Worm (Caenorhabditis elegans) whole organism, L1 larva: Measurements from ENCODE around the gene rnh-2.

Experiments used
- C04F5.9 ChIP-seq: sonication (generic microtip); optimal IDR thresholded peaks from 2 replicates; lab custom pipeline; 2016; ENCODE audit warnings: missing genetic modification characterization, missing compliant biosample characterization
- C16A3.4 ChIP-seq: fragments of 150-350 bp; optimal IDR thresholded peaks from 2 replicates; lab custom pipeline; 2014; ENCODE audit warnings: missing biosample characterization, missing genetic modification characterization
- C34B4.2 ChIP-seq: sonication (generic microtip); optimal IDR thresholded peaks from 2 replicates; lab custom pipeline; 2017; ENCODE audit warnings: mild to moderate bottlenecking, missing genetic modification characterization, missing compliant biosample characterization
- F16B12.6 ChIP-seq: fragments of 150-350 bp; optimal IDR thresholded peaks from 2 replicates; lab custom pipeline; 2014; ENCODE audit warnings: missing biosample characterization, missing genetic modification characterization
- Y116A8C.19 ChIP-seq: sonication (generic microtip); optimal IDR thresholded peaks from 2 replicates; lab custom pipeline; 2016; ENCODE audit warnings: missing compliant biosample characterization, missing genetic modification characterization, borderline replicate concordance
- aha-1 ChIP-seq: fragments of 150-350 bp; optimal IDR thresholded peaks from 2 replicates; lab custom pipeline; 2014; ENCODE audit warnings: missing biosample characterization, missing genetic modification characterization
- aly-2 ChIP-seq: fragments of 150-350 bp; optimal IDR thresholded peaks from 2 replicates; lab custom pipeline; 2014; ENCODE audit warnings: missing biosample characterization, missing genetic modification characterization
- blmp-1 ChIP-seq: fragments of 150-350 bp; optimal IDR thresholded peaks from 2 replicates; lab custom pipeline; 2014; ENCODE audit warnings: missing biosample characterization, missing genetic modification characterization
- ceh-8 ChIP-seq: fragments of 200-800 bp; sonication (Bioruptor generic); optimal IDR thresholded peaks from 2 replicates; lab custom pipeline; 2018; ENCODE audit warnings: mild to moderate bottlenecking, missing genetic modification characterization, moderate library complexity, missing compliant biosample characterization
- ceh-82 ChIP-seq, 3 experiments: fragments of 150-350 bp in 1 of 3; sonication (generic microtip) in 2 of 3; optimal IDR thresholded peaks; 2 replicates each; lab custom pipeline; 2014 to 2017; ENCODE audit warnings: missing biosample characterization in 3 of 3, missing genetic modification characterization in 3 of 3
- dpl-1 ChIP-seq, 3 experiments: fragments of 150-350 bp in 2 of 3; sonication (generic microtip) in 1 of 3; optimal IDR thresholded peaks; 2 replicates each; lab custom pipeline; 2014 to 2017; ENCODE audit warnings: missing biosample characterization in 3 of 3, missing genetic modification characterization in 3 of 3, missing genetic modification reagents in 3 of 3
- dsc-1 ChIP-seq: sonication (generic microtip); optimal IDR thresholded peaks from 2 replicates; lab custom pipeline; 2016; ENCODE audit warnings: mild to moderate bottlenecking, missing genetic modification characterization, missing compliant biosample characterization
- efl-1 ChIP-seq, 4 experiments: fragments of 150-350 bp; optimal IDR thresholded peaks in 3 of 4; peaks in 1 of 4; 1 replicate in 1 of 4; 2 replicates in 3 of 4; lab custom pipeline; 2014; ENCODE audit warnings: missing biosample characterization in 2 of 4, missing genetic modification characterization in 2 of 4, missing genetic modification reagents in 2 of 4
- egl-13 ChIP-seq: sonication (generic microtip); optimal IDR thresholded peaks from 2 replicates; lab custom pipeline; 2016; ENCODE audit warnings: missing genotype, missing genetic modification reagents, missing genetic modification characterization, missing compliant biosample characterization
- elt-3 ChIP-seq, 6 experiments: fragments of 150-350 bp in 1 of 6; sonication (generic microtip); optimal IDR thresholded peaks; 2 replicates each; lab custom pipeline; 2017 to 2018; ENCODE audit warnings: missing biosample characterization in 6 of 6, missing genetic modification characterization in 6 of 6, inconsistent platforms in 1 of 6
- fkh-8 ChIP-seq: sonication (generic microtip); optimal IDR thresholded peaks from 2 replicates; lab custom pipeline; 2016; ENCODE audit warnings: mild to moderate bottlenecking, missing genetic modification characterization, missing compliant biosample characterization
- fos-1 ChIP-seq: fragments of 150-350 bp; optimal IDR thresholded peaks from 2 replicates; lab custom pipeline; 2014; ENCODE audit warnings: missing biosample characterization, missing genetic modification characterization
- grh-1 ChIP-seq: fragments of 200-800 bp; sonication (Bioruptor generic); IDR thresholded peaks from 2 replicates; pipeline ENCODE4 v1.3.6; 2022; ENCODE audit warnings: missing genetic modification reagents, missing genetic modification characterization, missing compliant biosample characterization
- hlh-17 ChIP-seq: fragments of 200-800 bp; sonication (Bioruptor generic); optimal IDR thresholded peaks from 2 replicates; lab custom pipeline; 2018; ENCODE audit warnings: missing genetic modification characterization, mild to moderate bottlenecking, missing compliant biosample characterization, moderate library complexity, borderline replicate concordance
- hpl-2 ChIP-seq: fragments of 150-350 bp; optimal IDR thresholded peaks from 2 replicates; lab custom pipeline; 2014; ENCODE audit warnings: missing biosample characterization, missing genetic modification reagents, missing genetic modification characterization
- lin-14 ChIP-seq: fragments of 200-800 bp; sonication (Bioruptor generic); optimal IDR thresholded peaks from 2 replicates; lab custom pipeline; 2018; ENCODE audit warnings: mild to moderate bottlenecking, missing genetic modification characterization, moderate library complexity, missing compliant biosample characterization
- lin-35 ChIP-seq, 2 experiments: fragments of 150-350 bp; optimal IDR thresholded peaks; 2 replicates each; lab custom pipeline; 2014; ENCODE audit warnings: missing biosample characterization in 2 of 2, missing genetic modification characterization in 2 of 2, missing genetic modification reagents in 2 of 2
- lin-39 ChIP-seq: fragments of 150-350 bp; optimal IDR thresholded peaks from 2 replicates; lab custom pipeline; 2014; ENCODE audit warnings: missing biosample characterization, missing genetic modification reagents, missing genetic modification characterization
- mab-9 ChIP-seq: fragments of 200-800 bp; sonication (Bioruptor generic); IDR thresholded peaks from 2 replicates; pipeline ENCODE4 v1.3.6; 2022; ENCODE audit warnings: missing genetic modification reagents, missing genetic modification characterization, missing compliant biosample characterization
- mef-2 ChIP-seq: fragments of 150-350 bp; optimal IDR thresholded peaks from 2 replicates; lab custom pipeline; 2014; ENCODE audit warnings: missing biosample characterization, missing genetic modification characterization
- nhr-12 ChIP-seq: sonication (generic microtip); optimal IDR thresholded peaks from 2 replicates; lab custom pipeline; 2017; ENCODE audit warnings: missing biosample characterization, missing genetic modification characterization
- nhr-19 ChIP-seq: fragments of 200-800 bp; sonication (Bioruptor generic); conservative IDR thresholded peaks from 2 replicates; pipeline ENCODE4 v1.3.6; 2022; ENCODE audit warnings: missing genetic modification characterization, missing compliant biosample characterization
- nhr-20 ChIP-seq: sonication (generic microtip); optimal IDR thresholded peaks from 2 replicates; lab custom pipeline; 2016; ENCODE audit warnings: mild to moderate bottlenecking, missing genetic modification characterization, missing compliant biosample characterization
- nhr-237 ChIP-seq: fragments of 150-350 bp; optimal IDR thresholded peaks from 2 replicates; lab custom pipeline; 2014; ENCODE audit warnings: missing biosample characterization, missing genetic modification characterization
- nhr-47 ChIP-seq: sonication (generic microtip); optimal IDR thresholded peaks from 2 replicates; lab custom pipeline; 2016; ENCODE audit warnings: mild to moderate bottlenecking, missing genetic modification characterization, moderate library complexity, missing compliant biosample characterization
- nhr-71 ChIP-seq: sonication (generic microtip); optimal IDR thresholded peaks from 2 replicates; lab custom pipeline; 2016; ENCODE audit warnings: mild to moderate bottlenecking, missing genetic modification characterization, moderate library complexity, missing compliant biosample characterization
- nhr-77 ChIP-seq: fragments of 150-350 bp; optimal IDR thresholded peaks from 2 replicates; lab custom pipeline; 2014; ENCODE audit warnings: missing biosample characterization, missing genetic modification characterization
- nhr-90 ChIP-seq: sonication (generic microtip); optimal IDR thresholded peaks from 2 replicates; lab custom pipeline; 2016; ENCODE audit warnings: mild to moderate bottlenecking, missing genetic modification characterization, missing compliant biosample characterization; ENCODE audit not compliant: poor library complexity
- pag-3 ChIP-seq: sonication (generic microtip); optimal IDR thresholded peaks from 2 replicates; lab custom pipeline; 2017; ENCODE audit warnings: missing genetic modification characterization, mild to moderate bottlenecking, missing compliant biosample characterization, antibody characterized with exemption, borderline replicate concordance; ENCODE audit not compliant: insufficient read depth
- pax-3 ChIP-seq: fragments of 200-800 bp; sonication (Bioruptor generic); optimal IDR thresholded peaks from 2 replicates; lab custom pipeline; 2018; ENCODE audit warnings: mild to moderate bottlenecking, missing genetic modification characterization, moderate library complexity, missing compliant biosample characterization
- pqm-1 ChIP-seq: sonication (generic microtip); optimal IDR thresholded peaks from 3 replicates; lab custom pipeline; 2017; ENCODE audit warnings: missing biosample characterization, missing genetic modification characterization
- skn-1 ChIP-seq: fragments of 150-350 bp; optimal IDR thresholded peaks from 2 replicates; lab custom pipeline; 2014; ENCODE audit warnings: missing biosample characterization, missing genetic modification characterization
- snu-23 ChIP-seq: sonication (generic microtip); optimal IDR thresholded peaks from 2 replicates; lab custom pipeline; 2016; ENCODE audit warnings: missing genetic modification characterization, missing compliant biosample characterization
- sox-4 ChIP-seq: sonication (generic microtip); optimal IDR thresholded peaks from 2 replicates; lab custom pipeline; 2016; ENCODE audit warnings: missing genetic modification characterization, missing compliant biosample characterization
- swsn-7 ChIP-seq: sonication (generic microtip); optimal IDR thresholded peaks from 2 replicates; lab custom pipeline; 2016; ENCODE audit warnings: missing genetic modification characterization, missing compliant biosample characterization
- unc-62 ChIP-seq: fragments of 150-350 bp; optimal IDR thresholded peaks from 2 replicates; lab custom pipeline; 2014; ENCODE audit warnings: missing biosample characterization, missing genetic modification reagents, missing genetic modification characterization
- unc-98 ChIP-seq: fragments of 200-800 bp; sonication (Bioruptor generic); IDR thresholded peaks from 2 replicates; pipeline ENCODE4 v1.3.6; 2022; ENCODE audit warnings: missing genetic modification characterization, missing compliant biosample characterization
- xbp-1 ChIP-seq: sonication (generic microtip); optimal IDR thresholded peaks from 2 replicates; lab custom pipeline; 2016; ENCODE audit warnings: missing genetic modification characterization, missing compliant biosample characterization
- zag-1 ChIP-seq: fragments of 150-350 bp; optimal IDR thresholded peaks from 2 replicates; lab custom pipeline; 2014; ENCODE audit warnings: missing biosample characterization, missing genetic modification characterization
- ztf-11 ChIP-seq, 2 experiments: sonication (generic microtip); optimal IDR thresholded peaks; 2 replicates each; lab custom pipeline; 2016 to 2017; ENCODE audit warnings: missing genetic modification characterization in 2 of 2, missing biosample characterization in 1 of 2, missing compliant biosample characterization in 1 of 2
- ztf-4 ChIP-seq: fragments of 150-350 bp; optimal IDR thresholded peaks from 2 replicates; lab custom pipeline; 2014; ENCODE audit warnings: missing biosample characterization, missing genetic modification characterization

Gene rnh-2

DNA sequence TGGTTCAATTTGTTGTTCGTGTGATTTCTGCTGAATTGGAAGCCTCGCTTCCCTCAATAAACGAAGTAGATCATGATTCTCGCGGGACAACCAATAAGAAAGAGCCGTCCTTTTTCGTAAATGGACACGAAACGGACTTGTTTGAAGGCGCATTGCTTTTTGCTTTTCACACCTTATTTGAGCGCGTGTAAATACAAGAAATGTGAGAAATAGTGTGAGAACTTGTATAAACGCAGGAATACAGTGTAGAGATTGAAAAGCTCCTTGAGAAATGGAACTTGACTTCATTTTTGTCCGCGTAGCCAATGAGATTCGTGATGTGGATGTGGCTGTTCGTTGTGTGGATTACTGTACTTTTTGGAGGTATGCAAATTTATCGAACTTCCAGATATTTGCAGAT, 3.7 kb downstream of the rnh-2 start, which contains the start of gene cht-2:
Gene cht-2, plus strand, starts transcription at position 301 of the 400 bp plus-strand sequence.
- TF ChIP-seq fkh-8 (tag; lab: Kevin White, UChicago) (no peak), nhr-77 (no peak), xbp-1 (tag; lab: Kevin White, UChicago) (no peak), mab-9 (GFP tag; lab: Robert Waterston, UW) (no peak), hlh-17 (GFP tag; lab: Kevin White, UChicago) (no peak), unc-98 (GFP tag; lab: Robert Waterston, UW) (no peak), nhr-20 (tag; lab: Kevin White, UChicago) (no peak), C34B4.2 (tag; lab: Kevin White, UChicago) (no peak), nhr-12 (tag; lab: Kevin White, UChicago) (no peak), nhr-90 (tag; lab: Kevin White, UChicago) (no peak), dsc-1 (tag; lab: Kevin White, UChicago) (no peak), pqm-1 (tag; lab: Kevin White, UChicago) (no peak), C04F5.9 (tag; lab: Kevin White, UChicago) (no peak), aly-2 (tag; lab: Kevin White, UChicago) (no peak), fos-1 (tag; lab: Kevin White, UChicago) (no peak)
- TF ChIP-seq, all 84 proteins: peak for 0

DNA sequence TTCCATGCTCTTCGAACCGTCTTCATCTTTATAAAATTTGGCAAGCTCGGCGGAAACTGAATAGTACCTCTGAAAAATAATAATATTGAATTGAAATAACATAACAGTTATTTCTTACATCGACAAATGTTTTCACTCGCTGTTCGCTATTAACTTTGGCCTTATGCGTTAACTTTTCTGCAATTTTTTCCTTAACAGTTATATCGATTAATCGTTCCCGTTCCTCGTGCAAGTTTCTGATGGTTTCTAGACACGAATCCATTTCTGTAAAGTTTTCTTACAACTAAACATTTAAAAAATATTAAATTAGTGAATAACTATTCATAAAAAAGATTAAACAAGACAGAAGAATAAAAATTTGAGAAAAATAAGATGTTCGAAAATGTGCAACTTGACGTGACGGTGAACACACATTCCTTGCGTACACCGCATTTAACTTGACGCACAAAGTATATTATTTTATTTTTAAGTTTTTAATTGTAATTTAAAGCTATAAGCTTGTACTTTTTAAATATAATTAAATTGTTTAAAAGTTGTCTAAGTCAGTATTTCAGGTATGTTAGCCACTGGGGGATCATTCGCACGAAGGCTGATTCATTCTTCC, 8.3 kb downstream of the rnh-2 start, which contains the start of the genes prp-9 and mrps-18B:
Gene prp-9, minus strand, starts transcription at position 264 of the 604 bp plus-strand sequence.
Gene mrps-18B, plus strand, starts transcription at position 549 of the 604 bp plus-strand sequence.
- TF ChIP-seq zag-1 (tag; lab: Kevin White, UChicago) (no peak), nhr-12 (tag; lab: Kevin White, UChicago) (no peak), C16A3.4 (tag; lab: Kevin White, UChicago) (peak; percentile 53), nhr-71 (tag; lab: Kevin White, UChicago) (peak; percentile 34), skn-1 (tag; lab: Kevin White, UChicago) (peak; percentile 6), ceh-82 (tag; optimal IDR thresholded peaks at IDR 0.05; lab: Kevin White, UChicago) (peak in 2 of 3 experiments; percentile 27 to 32), ztf-4 (tag; lab: Kevin White, UChicago) (no peak), blmp-1 (tag; lab: Kevin White, UChicago) (peak; percentile 63), dpl-1 (GFP tag; optimal IDR thresholded peaks at IDR 0.05; lab: Kevin White, UChicago) (peak in 2 of 3 experiments; percentile 25 to 56), nhr-20 (tag; lab: Kevin White, UChicago) (peak; percentile 35), egl-13 (tag; lab: Kevin White, UChicago) (no peak), ceh-8 (no peak), unc-98 (GFP tag; lab: Robert Waterston, UW) (no peak), grh-1 (GFP tag; lab: Robert Waterston, UW) (no peak), xbp-1 (tag; lab: Kevin White, UChicago) (peak; percentile 34), pax-3 (no peak), efl-1 (optimal IDR thresholded peaks at IDR 0.05; lab: Kevin White, UChicago) (peak; percentile 30 to 53), efl-1 (GFP tag; optimal IDR thresholded peaks at IDR 0.05 in 1 of 2; lab: Kevin White, UChicago) (peak; percentile 38 to 42), aha-1 (no peak), lin-35 (GFP tag; optimal IDR thresholded peaks at IDR 0.05; lab: Kevin White, UChicago) (peak in 1 of 2 experiments; percentile 46), hpl-2 (no peak), unc-62 (GFP tag; lab: Kevin White, UChicago) (no peak), lin-14 (GFP tag; lab: Kevin White, UChicago) (peak; percentile 47), elt-3 (tag; optimal IDR thresholded peaks at IDR 0.05; lab: Kevin White, UChicago) (peak in 1 of 6 experiments; percentile 10), swsn-7 (tag; lab: Kevin White, UChicago) (peak; percentile 41), lin-39 (tag; lab: Kevin White, UChicago) (no peak), nhr-47 (tag; lab: Kevin White, UChicago) (peak; percentile 31), sox-4 (no peak), nhr-19 (peak; percentile 9; the same call in 1 of the 2 replicates), snu-23 (peak; percentile 60), nhr-237 (no peak), Y116A8C.19 (no peak), pag-3 (no peak), mab-9 (GFP tag; lab: Robert Waterston, UW) (no peak), ztf-11 (tag; optimal IDR thresholded peaks at IDR 0.05; lab: Kevin White, UChicago) (no peak), mef-2 (tag; lab: Kevin White, UChicago) (no peak), C34B4.2 (tag; lab: Kevin White, UChicago) (no peak), C04F5.9 (tag; lab: Kevin White, UChicago) (no peak), aly-2 (tag; lab: Kevin White, UChicago) (no peak), nhr-90 (tag; lab: Kevin White, UChicago) (peak; percentile 3), F16B12.6 (tag; lab: Kevin White, UChicago) (peak; percentile 83), nhr-77 (no peak)
